Fruit fly (Drosophila melanogaster) whole organism, embryonic: ENCODE data around the gene Ythdc1.

Experiments used
- CG1024 ChIP-seq: fragments of 200-800 bp; sonication (Bioruptor generic); IDR thresholded peaks from 2 replicates; pipeline ENCODE4 v1.3.6; 2022; ENCODE audit warnings: missing biosample characterization, missing genetic modification characterization
- CG10654 ChIP-seq: fragments of 200-800 bp; sonication (Bioruptor generic); optimal IDR thresholded peaks from 2 replicates; lab custom pipeline; 2016; ENCODE audit warnings: missing biosample characterization, missing genetic modification characterization
- CG11456 ChIP-seq: fragments of 200-800 bp; sonication (Bioruptor generic); IDR thresholded peaks from 3 replicates; pipeline ENCODE4 v1.3.6; 2022; ENCODE audit warnings: missing biosample characterization, missing genetic modification characterization
- CG1233 ChIP-seq: fragments of 200-800 bp; sonication (Bioruptor generic); optimal IDR thresholded peaks from 4 replicates; lab custom pipeline; 2018; ENCODE audit warnings: missing biosample characterization, mild to moderate bottlenecking, missing genetic modification characterization
- CG15514 ChIP-seq: fragments of 200-800 bp; sonication (Bioruptor generic); optimal IDR thresholded peaks from 3 replicates; lab custom pipeline; 2017; ENCODE audit warnings: missing biosample characterization, missing genetic modification characterization, mild to moderate bottlenecking, moderate library complexity, missing genetic modification reagents
- CG2116 ChIP-seq: fragments of 200-800 bp; sonication (Bioruptor generic); optimal IDR thresholded peaks from 3 replicates; lab custom pipeline; 2018; ENCODE audit warnings: missing biosample characterization, mild to moderate bottlenecking, missing genetic modification characterization
- CG30020 ChIP-seq: fragments of 200-800 bp; optimal IDR thresholded peaks from 2 replicates; lab custom pipeline; 2019; ENCODE audit warnings: missing biosample characterization, mild to moderate bottlenecking, missing genetic modification characterization, moderate library complexity
- CG4730 ChIP-seq: fragments of 200-800 bp; sonication (Bioruptor generic); IDR thresholded peaks from 2 replicates; pipeline ENCODE4 v1.3.6; 2022; ENCODE audit warnings: missing biosample characterization, missing genetic modification characterization
- CG4854 ChIP-seq: fragments of 200-800 bp; sonication (Bioruptor generic); optimal IDR thresholded peaks from 2 replicates; lab custom pipeline; 2016; ENCODE audit warnings: missing biosample characterization, missing genetic modification characterization, inconsistent platforms
- CG8924 ChIP-seq: fragments of 200-800 bp; optimal IDR thresholded peaks from 3 replicates; lab custom pipeline; 2019; ENCODE audit warnings: missing biosample characterization, mild to moderate bottlenecking, missing genetic modification characterization, moderate library complexity
- CG9609 ChIP-seq: fragments of 200-800 bp; sonication (Bioruptor generic); optimal IDR thresholded peaks from 3 replicates; lab custom pipeline; 2016; ENCODE audit warnings: missing biosample characterization, missing genetic modification characterization
- CG9797 ChIP-seq: fragments of 200-800 bp; sonication (Bioruptor generic); optimal IDR thresholded peaks from 3 replicates; lab custom pipeline; 2018; ENCODE audit warnings: missing biosample characterization, mild to moderate bottlenecking, missing genetic modification characterization
- CG9876 ChIP-seq: fragments of 200-800 bp; sonication (Bioruptor generic); optimal IDR thresholded peaks from 2 replicates; lab custom pipeline; 2016; ENCODE audit warnings: missing biosample characterization, missing genetic modification characterization
- CHES-1-like ChIP-seq: fragments of 200-800 bp; sonication (Bioruptor generic); optimal IDR thresholded peaks from 2 replicates; lab custom pipeline; 2016; ENCODE audit warnings: missing biosample characterization, missing genetic modification characterization
- Doc3 ChIP-seq: fragments of 200-800 bp; sonication (Bioruptor generic); IDR thresholded peaks from 3 replicates; pipeline ENCODE4 v1.3.6; 2022; ENCODE audit warnings: missing biosample characterization, missing genetic modification characterization; ENCODE audit not compliant: partially characterized antibody
- Dref ChIP-seq: fragments of 200-800 bp; sonication (Bioruptor generic); IDR thresholded peaks from 2 replicates; pipeline ENCODE4 v1.3.6; 2022; ENCODE audit warnings: missing biosample characterization, missing genetic modification characterization
- Fer1 ChIP-seq: fragments of 200-800 bp; sonication (Bioruptor generic); optimal IDR thresholded peaks from 2 replicates; lab custom pipeline; 2017; ENCODE audit warnings: missing biosample characterization, mild to moderate bottlenecking, missing genetic modification characterization
- HLHmδ ChIP-seq: fragments of 200-800 bp; sonication (Bioruptor generic); optimal IDR thresholded peaks from 2 replicates; lab custom pipeline; 2018; ENCODE audit warnings: missing biosample characterization, mild to moderate bottlenecking, missing genetic modification characterization, moderate library complexity
- HmgZ ChIP-seq: fragments of 200-800 bp; sonication (Bioruptor generic); optimal IDR thresholded peaks from 2 replicates; lab custom pipeline; 2018; ENCODE audit warnings: missing biosample characterization, mild to moderate bottlenecking, missing genetic modification characterization
- Hr39 ChIP-seq: fragments of >200 bp; optimal IDR thresholded peaks from 2 replicates; lab custom pipeline; 2017
- Hr51 ChIP-seq, 2 experiments: fragments of 200-800 bp; sonication (Bioruptor generic); optimal IDR thresholded peaks; 2 replicates in 1 of 2; 3 replicates in 1 of 2; lab custom pipeline; 2016 to 2018; ENCODE audit warnings: missing biosample characterization in 2 of 2, missing genetic modification characterization in 2 of 2, mild to moderate bottlenecking in 1 of 2, moderate library complexity in 1 of 2
- Kr ChIP-seq: fragments of 200-800 bp; sonication (Bioruptor generic); optimal IDR thresholded peaks from 2 replicates; lab custom pipeline; 2017; ENCODE audit warnings: missing biosample characterization, mild to moderate bottlenecking, missing genetic modification characterization
- Rx ChIP-seq: fragments of 200-800 bp; sonication (Bioruptor generic); IDR thresholded peaks from 2 replicates; pipeline ENCODE4 v1.3.6; 2022; ENCODE audit warnings: missing biosample characterization, missing genetic modification characterization
- Usf ChIP-seq: fragments of 200-800 bp; sonication (Bioruptor generic); optimal IDR thresholded peaks from 2 replicates; lab custom pipeline; 2017; ENCODE audit warnings: missing genotype, missing biosample characterization, missing genetic modification characterization
- Xbp1 ChIP-seq: fragments of 200-800 bp; sonication (Bioruptor generic); optimal IDR thresholded peaks from 3 replicates; lab custom pipeline; 2016; ENCODE audit warnings: missing biosample characterization, mild to moderate bottlenecking, missing genetic modification characterization
- YL-1 ChIP-seq: fragments of 200-800 bp; sonication (Bioruptor generic); optimal IDR thresholded peaks from 3 replicates; lab custom pipeline; 2017; ENCODE audit warnings: missing biosample characterization, mild to moderate bottlenecking, missing genetic modification characterization
- abd-A ChIP-seq: fragments of 200-800 bp; sonication (Bioruptor generic); optimal IDR thresholded peaks from 3 replicates; lab custom pipeline; 2019; ENCODE audit warnings: missing biosample characterization, mild to moderate bottlenecking, missing genetic modification characterization, moderate library complexity
- al ChIP-seq: fragments of 200-800 bp; sonication (Bioruptor generic); IDR thresholded peaks from 2 replicates; pipeline ENCODE4 v1.3.6; 2022; ENCODE audit warnings: missing biosample characterization, missing genetic modification characterization
- ato ChIP-seq: fragments of 200-800 bp; sonication (Bioruptor generic); IDR thresholded peaks from 2 replicates; pipeline ENCODE4 v1.3.6; 2022; ENCODE audit warnings: missing biosample characterization, missing genetic modification characterization; ENCODE audit not compliant: partially characterized antibody
- cg ChIP-seq: fragments of 200-800 bp; sonication (Bioruptor generic); optimal IDR thresholded peaks from 3 replicates; lab custom pipeline; 2019; ENCODE audit warnings: missing biosample characterization, mild to moderate bottlenecking, missing genetic modification characterization, moderate library complexity
- crc ChIP-seq: fragments of 200-800 bp; sonication (Bioruptor generic); optimal IDR thresholded peaks from 2 replicates; lab custom pipeline; 2016; ENCODE audit warnings: missing biosample characterization, missing genetic modification characterization
- dm ChIP-seq: fragments of 200-800 bp; sonication (Bioruptor generic); optimal IDR thresholded peaks from 3 replicates; lab custom pipeline; 2016; ENCODE audit warnings: missing biosample characterization, missing genetic modification characterization
- dpn ChIP-seq, 2 experiments: fragments of 200-800 bp; sonication (Bioruptor generic); optimal IDR thresholded peaks; 3 replicates each; lab custom pipeline; 2016; ENCODE audit warnings: missing biosample characterization in 2 of 2, missing genetic modification characterization in 2 of 2
- gem ChIP-seq: fragments of 200-800 bp; sonication (Bioruptor generic); optimal IDR thresholded peaks from 2 replicates; lab custom pipeline; 2019; ENCODE audit warnings: missing biosample characterization, mild to moderate bottlenecking, missing genetic modification characterization, moderate library complexity
- gt ChIP-seq: fragments of 200-800 bp; sonication (Bioruptor generic); IDR thresholded peaks from 2 replicates; pipeline ENCODE4 v1.3.6; 2022; ENCODE audit warnings: missing biosample characterization, missing genetic modification characterization
- hbn ChIP-seq: fragments of 200-800 bp; sonication (Bioruptor generic); IDR thresholded peaks from 2 replicates; pipeline ENCODE4 v1.3.6; 2022; ENCODE audit warnings: missing biosample characterization, missing genetic modification characterization; ENCODE audit not compliant: partially characterized antibody
- her ChIP-seq: fragments of 200-800 bp; sonication (Bioruptor generic); optimal IDR thresholded peaks from 2 replicates; lab custom pipeline; 2016; ENCODE audit warnings: missing biosample characterization, missing genetic modification characterization
- odd ChIP-seq: fragments of 200-800 bp; sonication (Bioruptor generic); optimal IDR thresholded peaks from 2 replicates; lab custom pipeline; 2017; ENCODE audit warnings: missing biosample characterization, mild to moderate bottlenecking, missing genetic modification characterization
- org-1 ChIP-seq: fragments of 200-800 bp; sonication (Bioruptor generic); optimal IDR thresholded peaks from 2 replicates; lab custom pipeline; 2017; ENCODE audit warnings: missing biosample characterization, missing genetic modification characterization
- pan ChIP-seq, 4 experiments: fragments of >200 bp in 3 of 4; fragments of 200-800 bp in 1 of 4; sonication (Bioruptor generic) in 1 of 4; optimal IDR thresholded peaks in 3 of 4; IDR thresholded peaks in 1 of 4; 2 replicates each; pipeline versions ENCODE4 v1.3.6 to Lab custom; 2017 to 2022; ENCODE audit warnings: missing biosample characterization in 2 of 4, missing genetic modification characterization in 2 of 4, mixed read lengths in 1 of 4
- sisA ChIP-seq: fragments of 200-800 bp; sonication (Bioruptor generic); IDR thresholded peaks from 2 replicates; pipeline ENCODE4 v1.3.6; 2022; ENCODE audit warnings: missing biosample characterization, missing genetic modification characterization
- unc-4 ChIP-seq: fragments of 200-800 bp; sonication (Bioruptor generic); IDR thresholded peaks from 2 replicates; pipeline ENCODE4 v1.3.6; 2022; ENCODE audit warnings: missing biosample characterization, missing genetic modification characterization; ENCODE audit not compliant: partially characterized antibody
- usp ChIP-seq: fragments of >200 bp; optimal IDR thresholded peaks from 2 replicates; lab custom pipeline; 2017; ENCODE audit warnings: missing biosample characterization, missing genetic modification characterization

Ythdc1 gene

dm6 chr3L:3391871-3392270 lies 17.9 kb upstream of the Ythdc1 start (continued):
- no peak for TF ChIP-seq abd-A (tag; lab: Kevin White, UChicago)
- no peak for TF ChIP-seq gt (GFP tag; lab: Robert Waterston, UW)
- no peak for TF ChIP-seq sisA (GFP tag; lab: Robert Waterston, UW)
- TF ChIP-seq Hr51 (GFP tag; optimal IDR thresholded peaks at IDR 0.05; lab: Kevin White, UChicago), result no peak
- no peak for TF ChIP-seq odd
- no peak for TF ChIP-seq Fer1
- TF ChIP-seq CG9609, result no peak
- TF ChIP-seq usp (GFP tag; lab: Kevin White, UChicago), result no peak
- no peak for TF ChIP-seq Hr39
- no peak for TF ChIP-seq Kr (GFP tag; lab: Kevin White, UChicago)
- no peak for TF ChIP-seq CG1233
- no peak for TF ChIP-seq dm (GFP tag; lab: Kevin White, UChicago)
- no peak for TF ChIP-seq CHES-1-like (GFP tag; lab: Kevin White, UChicago)
- TF ChIP-seq gem (tag; lab: Kevin White, UChicago), result peak; percentile 43
- no peak for TF ChIP-seq YL-1
- no peak for TF ChIP-seq unc-4
- peak; percentile 12 for TF ChIP-seq CG8924 (tag; lab: Kevin White, UChicago)
- TF ChIP-seq org-1 (GFP tag; lab: Kevin White, UChicago), result no peak
- TF ChIP-seq CG15514, result no peak
- TF ChIP-seq HmgZ, result no peak
- no peak for TF ChIP-seq dpn (GFP tag; optimal IDR thresholded peaks at IDR 0.05; lab: Kevin White, UChicago)
- no peak for TF ChIP-seq ato (GFP tag; lab: Robert Waterston, UW)
- no peak for TF ChIP-seq CG2116 (GFP tag; lab: Kevin White, UChicago)
- no peak for TF ChIP-seq CG30020
- TF ChIP-seq her (GFP tag; lab: Kevin White, UChicago), result no peak
- no peak for TF ChIP-seq Rx (GFP tag; lab: Robert Waterston, UW)
- TF ChIP-seq CG11456 (GFP tag; lab: Robert Waterston, UW), result no peak
- no peak for TF ChIP-seq Xbp1 (GFP tag; lab: Kevin White, UChicago)
- no peak for TF ChIP-seq CG4854 (GFP tag; lab: Kevin White, UChicago)
- TF ChIP-seq pan (optimal IDR thresholded peaks at IDR 0.05; lab: Kevin White, UChicago), result no peak
- TF ChIP-seq pan (GFP tag; optimal IDR thresholded peaks at IDR 0.05 in 1 of 2, IDR thresholded peaks at IDR 0.05 in 1 of 2), result no peak
- TF ChIP-seq CG9797 (GFP tag; lab: Kevin White, UChicago), result no peak
- TF ChIP-seq Dref (GFP tag; lab: Robert Waterston, UW), result no peak
- no peak for TF ChIP-seq Doc3 (GFP tag; lab: Robert Waterston, UW)
- no peak for TF ChIP-seq crc (GFP tag; lab: Kevin White, UChicago)
- TF ChIP-seq cg (GFP tag; lab: Kevin White, UChicago), result no peak
- no peak for TF ChIP-seq Usf (GFP tag; lab: Kevin White, UChicago)
- TF ChIP-seq CG9876, result no peak
- TF ChIP-seq CG1024 (GFP tag; lab: Robert Waterston, UW), result no peak
- TF ChIP-seq CG4730 (GFP tag; lab: Robert Waterston, UW), result no peak
- TF ChIP-seq al (GFP tag; lab: Robert Waterston, UW), result no peak
- no peak for TF ChIP-seq CG10654 (GFP tag; lab: Kevin White, UChicago)
- TF ChIP-seq HLHmδ (GFP tag; lab: Kevin White, UChicago), result no peak
- TF ChIP-seq hbn (GFP tag; lab: Robert Waterston, UW), result no peak
